Fruit fly (Drosophila melanogaster) whole organism, embryonic: Measurements from ENCODE around the gene gish.
A peak's percentile ranks its signal among the peaks of the same experiment; 100 is the strongest.

Source experiments
- Abd-B ChIP-seq: fragments of 200-800 bp; sonication (Bioruptor generic); optimal IDR thresholded peaks from 2 replicates; lab custom pipeline; 2018; ENCODE audit warnings: missing biosample characterization, mild to moderate bottlenecking, missing genetic modification characterization, moderate library complexity
- Adf1 ChIP-seq: fragments of 200-800 bp; sonication (Bioruptor generic); IDR thresholded peaks from 2 replicates; pipeline ENCODE4 v1.3.6; 2022; ENCODE audit warnings: missing biosample characterization, missing genetic modification characterization
- Atf-2 ChIP-seq: fragments of 200-800 bp; sonication (Bioruptor generic); optimal IDR thresholded peaks from 2 replicates; lab custom pipeline; 2016; ENCODE audit warnings: missing biosample characterization, missing genetic modification characterization
- Atf3 ChIP-seq: fragments of 200-800 bp; sonication (Bioruptor generic); optimal IDR thresholded peaks from 3 replicates; lab custom pipeline; 2016; ENCODE audit warnings: missing biosample characterization, missing genetic modification characterization
- BEAF-32 ChIP-seq: fragments of 200-800 bp; sonication (Bioruptor generic); optimal IDR thresholded peaks from 3 replicates; lab custom pipeline; 2017; ENCODE audit warnings: missing biosample characterization, missing genetic modification characterization, mild to moderate bottlenecking, moderate library complexity, missing genetic modification reagents
- CG10274 ChIP-seq: fragments of 200-800 bp; sonication (Bioruptor generic); optimal IDR thresholded peaks from 3 replicates; lab custom pipeline; 2017; ENCODE audit warnings: missing biosample characterization, mild to moderate bottlenecking, missing genetic modification characterization
- CG11456 ChIP-seq: fragments of 200-800 bp; sonication (Bioruptor generic); IDR thresholded peaks from 3 replicates; pipeline ENCODE4 v1.3.6; 2022; ENCODE audit warnings: missing biosample characterization, missing genetic modification characterization
- CG11696 ChIP-seq: fragments of 200-800 bp; sonication (Bioruptor generic); IDR thresholded peaks from 2 replicates; pipeline ENCODE4 v1.3.6; 2022; ENCODE audit warnings: missing biosample characterization, missing genetic modification characterization
- CG12219 ChIP-seq: fragments of 200-800 bp; sonication (Bioruptor generic); optimal IDR thresholded peaks from 3 replicates; lab custom pipeline; 2018; ENCODE audit warnings: missing biosample characterization, mild to moderate bottlenecking, missing genetic modification characterization
- CG12299 ChIP-seq: fragments of 200-800 bp; sonication (Bioruptor generic); optimal IDR thresholded peaks from 2 replicates; lab custom pipeline; 2018; ENCODE audit warnings: missing biosample characterization, mild to moderate bottlenecking, missing genetic modification characterization
- CG14441 ChIP-seq: fragments of 200-800 bp; sonication (Bioruptor generic); IDR thresholded peaks from 2 replicates; pipeline ENCODE4 v1.3.6; 2022; ENCODE audit warnings: missing biosample characterization, missing genetic modification characterization
- CG14667 ChIP-seq: fragments of 200-800 bp; sonication (Bioruptor generic); IDR thresholded peaks from 2 replicates; pipeline ENCODE4 v1.3.6; 2022; ENCODE audit warnings: missing biosample characterization, missing genetic modification characterization
- CG15269 ChIP-seq: fragments of 200-800 bp; sonication (Bioruptor generic); optimal IDR thresholded peaks from 2 replicates; lab custom pipeline; 2018; ENCODE audit warnings: missing biosample characterization, mild to moderate bottlenecking, missing genetic modification characterization, moderate library complexity
- CG1603 ChIP-seq: fragments of 200-800 bp; sonication (Bioruptor generic); optimal IDR thresholded peaks from 2 replicates; lab custom pipeline; 2019; ENCODE audit warnings: missing biosample characterization, mild to moderate bottlenecking, missing genetic modification characterization, moderate library complexity
- CG16813 ChIP-seq: fragments of 200-800 bp; sonication (Bioruptor generic); IDR thresholded peaks from 3 replicates; pipeline ENCODE4 v1.3.6; 2022; ENCODE audit warnings: missing biosample characterization, missing genetic modification characterization; ENCODE audit not compliant: partially characterized antibody
- CG17186 ChIP-seq: fragments of 200-800 bp; sonication (Bioruptor generic); optimal IDR thresholded peaks from 3 replicates; lab custom pipeline; 2017; ENCODE audit warnings: missing biosample characterization, missing genetic modification reagents, missing genetic modification characterization
- CG17568 ChIP-seq: fragments of 200-800 bp; sonication (Bioruptor generic); optimal IDR thresholded peaks from 2 replicates; lab custom pipeline; 2018; ENCODE audit warnings: missing biosample characterization, mild to moderate bottlenecking, missing genetic modification characterization, moderate library complexity
- CG2199 ChIP-seq: fragments of 200-800 bp; sonication (Bioruptor generic); IDR thresholded peaks from 3 replicates; pipeline ENCODE4 v1.3.6; 2022; ENCODE audit warnings: missing biosample characterization, missing genetic modification characterization
- CG30020 ChIP-seq: fragments of 200-800 bp; optimal IDR thresholded peaks from 2 replicates; lab custom pipeline; 2019; ENCODE audit warnings: missing biosample characterization, mild to moderate bottlenecking, missing genetic modification characterization, moderate library complexity
- CG3281 ChIP-seq: fragments of 200-800 bp; sonication (Bioruptor generic); optimal IDR thresholded peaks from 3 replicates; lab custom pipeline; 2017; ENCODE audit warnings: missing biosample characterization, mild to moderate bottlenecking, missing genetic modification characterization
- D19A ChIP-seq: fragments of 200-800 bp; optimal IDR thresholded peaks from 3 replicates; lab custom pipeline; 2019; ENCODE audit warnings: missing biosample characterization, mild to moderate bottlenecking, missing genetic modification characterization, moderate library complexity
- Doc2 ChIP-seq: fragments of 200-800 bp; sonication (Bioruptor generic); IDR thresholded peaks from 2 replicates; pipeline ENCODE4 v1.3.6; 2022; ENCODE audit warnings: missing biosample characterization, missing genetic modification characterization
- E2f2 ChIP-seq: fragments of 200-800 bp; sonication (Bioruptor generic); IDR thresholded peaks from 2 replicates; pipeline ENCODE4 v1.3.6; 2022; ENCODE audit warnings: missing biosample characterization, missing genetic modification characterization
- ERR ChIP-seq: fragments of 200-800 bp; sonication (Bioruptor generic); optimal IDR thresholded peaks from 2 replicates; lab custom pipeline; 2016; ENCODE audit warnings: missing biosample characterization, missing genetic modification characterization
- H15 ChIP-seq: fragments of 200-800 bp; sonication (Bioruptor generic); IDR thresholded peaks from 3 replicates; pipeline ENCODE4 v1.3.6; 2022; ENCODE audit warnings: missing biosample characterization, missing genetic modification characterization
- HmgD ChIP-seq: fragments of 200-800 bp; sonication (Bioruptor generic); optimal IDR thresholded peaks from 3 replicates; lab custom pipeline; 2016; ENCODE audit warnings: missing biosample characterization, missing genetic modification characterization
- Lhr ChIP-seq: fragments of 200-800 bp; sonication (Bioruptor generic); optimal IDR thresholded peaks from 3 replicates; lab custom pipeline; 2017; ENCODE audit warnings: mild to moderate bottlenecking, missing biosample characterization, missing genetic modification reagents, missing genetic modification characterization
- MTF-1 ChIP-seq: fragments of 200-800 bp; sonication (Bioruptor generic); optimal IDR thresholded peaks from 2 replicates; lab custom pipeline; 2018; ENCODE audit warnings: missing biosample characterization, mild to moderate bottlenecking, missing genetic modification characterization, borderline replicate concordance
- Pdp1 ChIP-seq, 2 experiments: fragments of 200-800 bp; sonication (Bioruptor generic); optimal IDR thresholded peaks; 3 replicates each; lab custom pipeline; 2016; ENCODE audit warnings: missing biosample characterization in 2 of 2, missing genetic modification characterization in 2 of 2, mild to moderate bottlenecking in 1 of 2, moderate library complexity in 1 of 2
- Sin3A ChIP-seq: fragments of >200 bp; optimal IDR thresholded peaks from 2 replicates; lab custom pipeline; 2018
- Six4 ChIP-seq: fragments of 200-800 bp; sonication (Bioruptor generic); optimal IDR thresholded peaks from 2 replicates; lab custom pipeline; 2016; ENCODE audit warnings: missing biosample characterization, missing genetic modification characterization
- Sry-β ChIP-seq: fragments of 200-800 bp; sonication (Bioruptor generic); optimal IDR thresholded peaks from 2 replicates; lab custom pipeline; 2018; ENCODE audit warnings: missing biosample characterization, mild to moderate bottlenecking, missing genetic modification characterization, moderate library complexity
- Sry-δ ChIP-seq: fragments of 200-800 bp; sonication (Bioruptor generic); optimal IDR thresholded peaks from 2 replicates; lab custom pipeline; 2016; ENCODE audit warnings: missing biosample characterization, missing genetic modification characterization
- Usf ChIP-seq: fragments of 200-800 bp; sonication (Bioruptor generic); optimal IDR thresholded peaks from 2 replicates; lab custom pipeline; 2017; ENCODE audit warnings: missing genotype, missing biosample characterization, missing genetic modification characterization
- Xbp1 ChIP-seq: fragments of 200-800 bp; sonication (Bioruptor generic); optimal IDR thresholded peaks from 3 replicates; lab custom pipeline; 2016; ENCODE audit warnings: missing biosample characterization, mild to moderate bottlenecking, missing genetic modification characterization
- ab ChIP-seq: fragments of 200-800 bp; sonication (Bioruptor generic); optimal IDR thresholded peaks from 2 replicates; lab custom pipeline; 2016; ENCODE audit warnings: missing biosample characterization, missing genetic modification characterization
- cato ChIP-seq: fragments of 200-800 bp; sonication (Bioruptor generic); optimal IDR thresholded peaks from 2 replicates; lab custom pipeline; 2016; ENCODE audit warnings: missing biosample characterization, missing genetic modification characterization, borderline replicate concordance
- chinmo ChIP-seq: fragments of 200-800 bp; sonication (Bioruptor generic); IDR thresholded peaks from 4 replicates; pipeline ENCODE4 v1.3.6; 2022; ENCODE audit warnings: missing biosample characterization, missing genetic modification characterization; ENCODE audit not compliant: partially characterized antibody
- dan ChIP-seq: fragments of 200-800 bp; sonication (Bioruptor generic); IDR thresholded peaks from 2 replicates; pipeline ENCODE4 v1.3.6; 2022; ENCODE audit warnings: missing biosample characterization, missing genetic modification characterization
- gcm2 ChIP-seq: fragments of 200-800 bp; sonication (Bioruptor generic); optimal IDR thresholded peaks from 2 replicates; lab custom pipeline; 2016; ENCODE audit warnings: missing biosample characterization, missing genetic modification characterization
- hbn ChIP-seq: fragments of 200-800 bp; sonication (Bioruptor generic); IDR thresholded peaks from 2 replicates; pipeline ENCODE4 v1.3.6; 2022; ENCODE audit warnings: missing biosample characterization, missing genetic modification characterization; ENCODE audit not compliant: partially characterized antibody
- her ChIP-seq: fragments of 200-800 bp; sonication (Bioruptor generic); optimal IDR thresholded peaks from 2 replicates; lab custom pipeline; 2016; ENCODE audit warnings: missing biosample characterization, missing genetic modification characterization
- inv ChIP-seq: fragments of 200-800 bp; sonication (Bioruptor generic); IDR thresholded peaks from 2 replicates; pipeline ENCODE4 v1.3.6; 2022; ENCODE audit warnings: missing biosample characterization, missing genetic modification characterization; ENCODE audit not compliant: partially characterized antibody
- ken ChIP-seq: fragments of 200-800 bp; sonication (Bioruptor generic); IDR thresholded peaks from 3 replicates; pipeline ENCODE4 v1.3.6; 2022; ENCODE audit warnings: missing biosample characterization, missing genetic modification characterization
- nerfin-1 ChIP-seq: fragments of 200-800 bp; sonication (Bioruptor generic); optimal IDR thresholded peaks from 3 replicates; lab custom pipeline; 2019; ENCODE audit warnings: missing biosample characterization, mild to moderate bottlenecking, missing genetic modification characterization, moderate library complexity
- run ChIP-seq: fragments of 200-800 bp; sonication (Bioruptor generic); optimal IDR thresholded peaks from 3 replicates; lab custom pipeline; 2018; ENCODE audit warnings: missing biosample characterization, mild to moderate bottlenecking, missing genetic modification characterization
- sens ChIP-seq: fragments of 200-800 bp; sonication (Bioruptor generic); peaks from one replicate; lab custom pipeline; 2016; ENCODE audit warnings: missing biosample characterization, missing genetic modification characterization
- sob ChIP-seq: fragments of 200-800 bp; sonication (Bioruptor generic); IDR thresholded peaks from 2 replicates; pipeline ENCODE4 v1.3.6; 2022; ENCODE audit warnings: missing biosample characterization, missing genetic modification characterization
- tio ChIP-seq: fragments of 200-800 bp; sonication (Bioruptor generic); optimal IDR thresholded peaks from 2 replicates; lab custom pipeline; 2017; ENCODE audit warnings: missing biosample characterization, missing genetic modification characterization, inconsistent platforms

Gene gish

dm6 chr3R:16247609-16248499, 24.4 kb upstream of the gish start (continued):
- TF ChIP-seq MTF-1 (GFP tag; lab: Kevin White, UChicago): peak; percentile 83
- TF ChIP-seq her (GFP tag; lab: Kevin White, UChicago): peak; percentile 31
- no peak for TF ChIP-seq CG16813 (GFP tag; lab: Robert Waterston, UW)
- TF ChIP-seq Usf (GFP tag; lab: Kevin White, UChicago): peak; percentile 8
- peak; percentile 68 for TF ChIP-seq tio (GFP tag; lab: Kevin White, UChicago)
- no peak for TF ChIP-seq ken (GFP tag; lab: Robert Waterston, UW)
- peak; percentile 49 for TF ChIP-seq CG12219 (GFP tag; lab: Kevin White, UChicago)
- 0 out of 4 replicates have a peak, but pooled peaks have one; percentile 22 for TF ChIP-seq chinmo (GFP tag; lab: Robert Waterston, UW)
- peak; percentile 79 for TF ChIP-seq CG10274
- peak; percentile 71 for TF ChIP-seq CG15269 (tag; lab: Kevin White, UChicago)
- peak; percentile 79 for TF ChIP-seq CG11456 (GFP tag; lab: Robert Waterston, UW)
- peak; percentile 6 for TF ChIP-seq gcm2 (GFP tag; lab: Kevin White, UChicago)
- no peak for TF ChIP-seq CG17568 (GFP tag; lab: Kevin White, UChicago)
- no peak for TF ChIP-seq CG2199
- no peak for TF ChIP-seq Lhr
- no peak for TF ChIP-seq ERR (GFP tag; lab: Kevin White, UChicago)
- peak; percentile 53 for TF ChIP-seq Abd-B (GFP tag; lab: Kevin White, UChicago)
- peak; percentile 65 for TF ChIP-seq Six4 (GFP tag; lab: Kevin White, UChicago)
- TF ChIP-seq Atf-2 (GFP tag; lab: Kevin White, UChicago): no peak
- TF ChIP-seq D19A (tag; lab: Kevin White, UChicago): peak; percentile 82
- TF ChIP-seq sens (GFP tag; lab: Kevin White, UChicago): peak; percentile 92
- peak; percentile 93 for TF ChIP-seq sob (GFP tag; lab: Robert Waterston, UW)
- TF ChIP-seq CG3281 (GFP tag; lab: Kevin White, UChicago): peak; percentile 94
- no peak for TF ChIP-seq Sry-β (GFP tag; lab: Kevin White, UChicago)
- TF ChIP-seq Doc2: no peak
- TF ChIP-seq CG11696: peak; percentile 65; the same call in 1 of the 2 replicates
- TF ChIP-seq CG17186 (GFP tag; lab: Kevin White, UChicago): peak; percentile 31
- TF ChIP-seq CG1603 (tag; lab: Kevin White, UChicago): peak; percentile 40
- peak; percentile 74 for TF ChIP-seq CG12299
- TF ChIP-seq inv (GFP tag; lab: Robert Waterston, UW): no peak
- peak; percentile 61 for TF ChIP-seq Sry-δ (GFP tag; lab: Kevin White, UChicago)
- TF ChIP-seq Pdp1 (GFP tag; optimal IDR thresholded peaks at IDR 0.05; lab: Kevin White, UChicago): peak in 1 of 2 experiments; percentile 48
- TF ChIP-seq run (tag; lab: Kevin White, UChicago): no peak
- TF ChIP-seq hbn (GFP tag; lab: Robert Waterston, UW): no peak
- TF ChIP-seq nerfin-1 (tag; lab: Kevin White, UChicago): peak; percentile 71
- TF ChIP-seq CG14667: peak; percentile 71
- TF ChIP-seq cato (GFP tag; lab: Kevin White, UChicago): peak; percentile 30
- no peak for TF ChIP-seq Atf3 (GFP tag; lab: Kevin White, UChicago)
- TF ChIP-seq ab (GFP tag; lab: Kevin White, UChicago): peak; percentile 37
- no peak for TF ChIP-seq dan (GFP tag; lab: Robert Waterston, UW)
- peak; percentile 67; the same call in 2 of the 3 replicates for TF ChIP-seq H15 (GFP tag; lab: Robert Waterston, UW)
- TF ChIP-seq BEAF-32 (GFP tag; lab: Kevin White, UChicago): no peak
- TF ChIP-seq Xbp1: peak; percentile 47
- no peak for TF ChIP-seq Sin3A (lab: Kevin White, UChicago)
- no peak for TF ChIP-seq CG30020
- peak; percentile 5; the same call in 1 of the 2 replicates for TF ChIP-seq Adf1
- no peak for TF ChIP-seq E2f2
- TF ChIP-seq CG14441 (GFP tag; lab: Robert Waterston, UW): peak; percentile 75
- peak; percentile 81 for TF ChIP-seq HmgD (GFP tag; lab: Kevin White, UChicago)
